Fruit fly (Drosophila melanogaster) whole organism, embryonic: ENCODE measurements around the gene dgt6.

ENCODE experiments used
- Aef1 ChIP-seq: fragments of 200-800 bp; sonication (Bioruptor generic); IDR thresholded peaks from 3 replicates; pipeline ENCODE4 v1.3.6; 2022; ENCODE audit warnings: missing biosample characterization, missing genetic modification characterization
- CG10147 ChIP-seq: fragments of 200-800 bp; sonication (Bioruptor generic); optimal IDR thresholded peaks from 2 replicates; lab custom pipeline; 2019; ENCODE audit warnings: missing biosample characterization, mild to moderate bottlenecking, missing genetic modification characterization, moderate library complexity
- CG10321 ChIP-seq: fragments of 200-800 bp; sonication (Bioruptor generic); IDR thresholded peaks from 2 replicates; pipeline ENCODE4 v1.3.6; 2022; ENCODE audit warnings: missing biosample characterization, missing genetic modification characterization
- CG11695 ChIP-seq: fragments of 200-800 bp; sonication (Bioruptor generic); IDR thresholded peaks from 3 replicates; pipeline ENCODE4 v1.3.6; 2022; ENCODE audit warnings: missing biosample characterization, missing genetic modification characterization
- CG12104 ChIP-seq: fragments of 200-800 bp; sonication (Bioruptor generic); optimal IDR thresholded peaks from 3 replicates; lab custom pipeline; 2016; ENCODE audit warnings: missing biosample characterization, missing genetic modification characterization
- CG15601 ChIP-seq: fragments of 200-800 bp; sonication (Bioruptor generic); optimal IDR thresholded peaks from 3 replicates; lab custom pipeline; 2019; ENCODE audit warnings: missing biosample characterization, mild to moderate bottlenecking, missing genetic modification characterization, moderate library complexity
- CG16813 ChIP-seq: fragments of 200-800 bp; sonication (Bioruptor generic); IDR thresholded peaks from 3 replicates; pipeline ENCODE4 v1.3.6; 2022; ENCODE audit warnings: missing biosample characterization, missing genetic modification characterization; ENCODE audit not compliant: partially characterized antibody
- CG17568 ChIP-seq: fragments of 200-800 bp; sonication (Bioruptor generic); optimal IDR thresholded peaks from 2 replicates; lab custom pipeline; 2018; ENCODE audit warnings: missing biosample characterization, mild to moderate bottlenecking, missing genetic modification characterization, moderate library complexity
- CG31388 ChIP-seq: fragments of 200-800 bp; sonication (Bioruptor generic); optimal IDR thresholded peaks from 2 replicates; lab custom pipeline; 2016; ENCODE audit warnings: missing biosample characterization, missing genetic modification characterization
- CG4282 ChIP-seq: fragments of 200-800 bp; sonication (Bioruptor generic); optimal IDR thresholded peaks from 2 replicates; lab custom pipeline; 2016; ENCODE audit warnings: missing biosample characterization, missing genetic modification characterization
- CG4360 ChIP-seq: fragments of 200-800 bp; sonication (Bioruptor generic); IDR thresholded peaks from 2 replicates; pipeline ENCODE4 v1.3.6; 2022; ENCODE audit warnings: missing biosample characterization, missing genetic modification characterization
- CG8478 ChIP-seq: fragments of >200 bp; optimal IDR thresholded peaks from 2 replicates; lab custom pipeline; 2018
- CG9932 ChIP-seq: fragments of 200-800 bp; sonication (Bioruptor generic); IDR thresholded peaks from 2 replicates; pipeline ENCODE4 v1.3.6; 2022; ENCODE audit warnings: missing biosample characterization, missing genetic modification characterization
- Fer1 ChIP-seq: fragments of 200-800 bp; sonication (Bioruptor generic); optimal IDR thresholded peaks from 2 replicates; lab custom pipeline; 2017; ENCODE audit warnings: missing biosample characterization, mild to moderate bottlenecking, missing genetic modification characterization
- HLH3B ChIP-seq: fragments of 200-800 bp; sonication (Bioruptor generic); IDR thresholded peaks from 2 replicates; pipeline ENCODE4 v1.3.6; 2022; ENCODE audit warnings: missing biosample characterization, missing genetic modification characterization
- HmgZ ChIP-seq: fragments of 200-800 bp; sonication (Bioruptor generic); optimal IDR thresholded peaks from 2 replicates; lab custom pipeline; 2018; ENCODE audit warnings: missing biosample characterization, mild to moderate bottlenecking, missing genetic modification characterization
- Med ChIP-seq: fragments of 200-800 bp; sonication (Bioruptor generic); peaks from one replicate; lab custom pipeline; 2016; ENCODE audit warnings: missing biosample characterization, missing genetic modification characterization, mild to moderate bottlenecking, inconsistent platforms, moderate library complexity
- Mes4 ChIP-seq: fragments of 200-800 bp; sonication (Bioruptor generic); optimal IDR thresholded peaks from 2 replicates; lab custom pipeline; 2016; ENCODE audit warnings: missing biosample characterization, missing genetic modification characterization
- Ssrp ChIP-seq: fragments of 200-800 bp; sonication (Bioruptor generic); optimal IDR thresholded peaks from 2 replicates; lab custom pipeline; 2018; ENCODE audit warnings: missing biosample characterization, mild to moderate bottlenecking, missing genetic modification characterization, moderate library complexity
- Tbp ChIP-seq: fragments of >200 bp; optimal IDR thresholded peaks from 2 replicates; lab custom pipeline; 2018; ENCODE audit warnings: missing biosample characterization, missing genetic modification characterization
- Xbp1 ChIP-seq: fragments of 200-800 bp; sonication (Bioruptor generic); optimal IDR thresholded peaks from 3 replicates; lab custom pipeline; 2016; ENCODE audit warnings: missing biosample characterization, mild to moderate bottlenecking, missing genetic modification characterization
- abd-A ChIP-seq: fragments of 200-800 bp; sonication (Bioruptor generic); optimal IDR thresholded peaks from 3 replicates; lab custom pipeline; 2019; ENCODE audit warnings: missing biosample characterization, mild to moderate bottlenecking, missing genetic modification characterization, moderate library complexity
- cad ChIP-seq: fragments of >200 bp; optimal IDR thresholded peaks from 2 replicates; lab custom pipeline; 2017; ENCODE audit warnings: missing biosample characterization, missing genetic modification characterization
- chinmo ChIP-seq: fragments of 200-800 bp; sonication (Bioruptor generic); IDR thresholded peaks from 4 replicates; pipeline ENCODE4 v1.3.6; 2022; ENCODE audit warnings: missing biosample characterization, missing genetic modification characterization; ENCODE audit not compliant: partially characterized antibody
- corto ChIP-seq: fragments of 200-800 bp; sonication (Bioruptor generic); optimal IDR thresholded peaks from 2 replicates; lab custom pipeline; 2016; ENCODE audit warnings: missing biosample characterization, mild to moderate bottlenecking, missing genetic modification characterization, moderate library complexity
- crol ChIP-seq: fragments of 200-800 bp; sonication (Bioruptor generic); IDR thresholded peaks from 2 replicates; pipeline ENCODE4 v1.3.6; 2022; ENCODE audit warnings: missing biosample characterization, missing genetic modification characterization
- cwo ChIP-seq: fragments of 200-800 bp; sonication (Bioruptor generic); optimal IDR thresholded peaks from 3 replicates; lab custom pipeline; 2017; ENCODE audit warnings: missing biosample characterization, missing genetic modification characterization, mild to moderate bottlenecking, moderate library complexity, missing genetic modification reagents
- emc ChIP-seq: fragments of 200-800 bp; sonication (Bioruptor generic); optimal IDR thresholded peaks from 2 replicates; lab custom pipeline; 2016; ENCODE audit warnings: missing biosample characterization, missing genetic modification characterization
- grau ChIP-seq: fragments of 200-800 bp; optimal IDR thresholded peaks from 3 replicates; lab custom pipeline; 2019; ENCODE audit warnings: missing biosample characterization, mild to moderate bottlenecking, missing genetic modification characterization, moderate library complexity
- ken ChIP-seq: fragments of 200-800 bp; sonication (Bioruptor generic); IDR thresholded peaks from 3 replicates; pipeline ENCODE4 v1.3.6; 2022; ENCODE audit warnings: missing biosample characterization, missing genetic modification characterization
- pnt ChIP-seq: fragments of 200-800 bp; sonication (Bioruptor generic); optimal IDR thresholded peaks from 3 replicates; lab custom pipeline; 2016; ENCODE audit warnings: missing biosample characterization, missing genetic modification characterization
- pros ChIP-seq: fragments of 200-800 bp; sonication (Bioruptor generic); optimal IDR thresholded peaks from 3 replicates; lab custom pipeline; 2019; ENCODE audit warnings: missing biosample characterization, mild to moderate bottlenecking, missing genetic modification characterization, moderate library complexity
- ranshi ChIP-seq: fragments of 200-800 bp; sonication (Bioruptor generic); IDR thresholded peaks from 2 replicates; pipeline ENCODE4 v1.3.6; 2022; ENCODE audit warnings: missing biosample characterization, missing genetic modification characterization
- salm ChIP-seq: fragments of 200-800 bp; sonication (Bioruptor generic); optimal IDR thresholded peaks from 2 replicates; lab custom pipeline; 2018; ENCODE audit warnings: missing biosample characterization, mild to moderate bottlenecking, missing genetic modification characterization
- shn ChIP-seq: fragments of 200-800 bp; sonication (Bioruptor generic); optimal IDR thresholded peaks from 3 replicates; lab custom pipeline; 2016; ENCODE audit warnings: missing biosample characterization, missing genetic modification characterization
- sim ChIP-seq: fragments of 200-800 bp; sonication (Bioruptor generic); IDR thresholded peaks from 2 replicates; pipeline ENCODE4 v1.3.6; 2022; ENCODE audit warnings: missing biosample characterization, missing genetic modification characterization
- sob ChIP-seq: fragments of 200-800 bp; sonication (Bioruptor generic); IDR thresholded peaks from 2 replicates; pipeline ENCODE4 v1.3.6; 2022; ENCODE audit warnings: missing biosample characterization, missing genetic modification characterization
- sqz ChIP-seq: fragments of 200-800 bp; sonication (Bioruptor generic); optimal IDR thresholded peaks from 3 replicates; lab custom pipeline; 2018; ENCODE audit warnings: missing biosample characterization, mild to moderate bottlenecking, missing genetic modification characterization
- ttk ChIP-seq: fragments of 200-800 bp; sonication (Bioruptor generic); IDR thresholded peaks from 2 replicates; pipeline ENCODE4 v2.1.2; 2022; ENCODE audit warnings: missing biosample characterization, missing genetic modification characterization
- zfh1 ChIP-seq: fragments of 200-800 bp; sonication (Bioruptor generic); IDR thresholded peaks from 3 replicates; pipeline ENCODE4 v1.3.6; 2022; ENCODE audit warnings: missing biosample characterization, missing genetic modification characterization

The dgt6 gene

DNA sequence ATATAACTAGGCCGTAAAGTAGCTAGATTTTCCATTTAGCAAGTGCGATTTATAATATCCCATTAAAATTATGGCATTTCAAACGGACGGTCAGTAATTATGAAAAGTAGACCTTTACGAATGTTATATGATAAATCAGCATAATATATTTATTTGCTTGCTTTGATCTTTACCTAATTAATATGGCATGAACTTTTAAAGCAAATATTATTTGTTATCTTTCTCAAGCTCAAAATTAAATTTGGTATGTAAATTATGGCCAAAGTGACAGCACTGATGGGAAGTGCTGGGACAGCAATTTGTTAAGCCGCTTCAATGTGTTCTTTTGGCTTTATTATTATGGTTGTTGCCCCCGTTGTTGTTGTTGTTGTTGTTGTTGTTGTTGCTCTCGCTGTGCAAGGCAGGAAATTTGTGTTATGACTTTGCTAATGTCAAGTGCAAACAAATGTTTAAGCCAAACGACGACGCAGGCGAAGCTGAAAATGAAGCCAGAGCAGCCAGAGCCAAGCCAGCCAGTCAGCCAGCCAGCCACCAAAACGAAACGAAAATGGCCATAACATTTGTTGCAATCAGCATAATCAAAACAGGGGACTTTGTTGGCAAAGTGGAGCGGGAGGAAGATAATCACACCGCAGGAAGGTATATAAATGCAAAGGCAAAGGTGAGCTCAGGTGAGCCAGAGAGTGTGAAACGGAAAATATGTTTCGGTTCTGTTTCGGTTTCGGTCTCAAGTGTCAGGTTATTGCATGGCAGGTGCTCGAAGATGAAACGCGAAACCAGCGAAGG, 48.1 kb downstream of the dgt6 start (continued):
- TF ChIP-seq CG4282 (GFP tag; lab: Kevin White, UChicago) (no peak), CG4360 (GFP tag; lab: Robert Waterston, UW) (peak; percentile 83), shn (GFP tag; lab: Kevin White, UChicago) (no peak), cad (no peak), CG17568 (GFP tag; lab: Kevin White, UChicago) (no peak), salm (tag; lab: Kevin White, UChicago) (no peak), ranshi (GFP tag; lab: Robert Waterston, UW) (no peak), CG15601 (tag; lab: Kevin White, UChicago) (peak; percentile 3), sob (GFP tag; lab: Robert Waterston, UW) (no peak), CG8478 (lab: Kevin White, UChicago) (no peak), Fer1 (GFP tag; lab: Kevin White, UChicago) (no peak), HmgZ (tag; lab: Kevin White, UChicago) (no peak), Xbp1 (no peak), CG11695 (GFP tag; lab: Robert Waterston, UW) (no peak), sim (GFP tag; lab: Robert Waterston, UW) (no peak), ken (0 out of 3 replicates have a peak, but pooled peaks have one; percentile 21), ttk (no peak), HLH3B (GFP tag; lab: Robert Waterston, UW) (no peak), emc (GFP tag; lab: Kevin White, UChicago) (no peak), grau (peak; percentile 5), corto (GFP tag; lab: Kevin White, UChicago) (no peak), Aef1 (no peak), CG9932 (GFP tag; lab: Robert Waterston, UW) (no peak), CG12104 (GFP tag; lab: Kevin White, UChicago) (no peak), CG10321 (GFP tag; lab: Robert Waterston, UW) (no peak), Tbp (GFP tag; lab: Kevin White, UChicago) (no peak), CG31388 (GFP tag; lab: Kevin White, UChicago) (no peak), pnt (GFP tag; lab: Kevin White, UChicago) (no peak), Mes4 (GFP tag; lab: Kevin White, UChicago) (no peak)

DNA sequence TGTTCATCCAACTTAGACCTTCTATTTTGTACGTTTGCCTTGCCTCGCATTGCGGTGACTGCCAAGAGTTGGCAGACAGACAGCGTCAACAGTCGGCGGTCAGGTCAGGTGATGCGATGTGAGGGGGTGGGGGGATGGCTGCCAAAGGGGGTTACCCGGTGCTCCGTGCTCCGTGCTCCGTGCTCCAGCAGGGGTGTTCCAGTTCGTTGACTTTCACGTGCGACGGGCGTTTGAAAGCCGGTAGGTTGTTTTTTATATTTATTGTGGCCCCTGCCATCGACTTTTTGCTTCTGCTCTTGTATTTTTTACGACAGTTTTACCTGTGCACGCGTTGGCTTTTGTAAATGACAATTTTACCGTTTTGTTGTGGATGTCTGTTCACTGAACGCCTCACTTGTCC, 48.7 kb downstream of the dgt6 start:
- TF ChIP-seq zfh1 (0 out of 3 replicates have a peak, but pooled peaks have one; percentile 9), cwo (GFP tag; lab: Kevin White, UChicago) (peak; percentile 72), Ssrp (tag; lab: Kevin White, UChicago) (no peak), CG16813 (GFP tag; lab: Robert Waterston, UW) (no peak), chinmo (0 out of 4 replicates have a peak, but pooled peaks have one; percentile 28), pros (peak; percentile 12), sqz (GFP tag; lab: Kevin White, UChicago) (peak; percentile 1), abd-A (tag; lab: Kevin White, UChicago) (peak; percentile 27), crol (GFP tag; lab: Robert Waterston, UW) (peak; percentile 44; the same call in 1 of the 2 replicates), CG10147 (GFP tag; lab: Kevin White, UChicago) (no peak), Med (GFP tag; lab: Kevin White, UChicago) (peak; percentile 44)
